Fruit fly (Drosophila melanogaster) whole organism, wandering third instar larva: ENCODE results near the gene CG4995.

Experiments used
- Abd-B ChIP-seq: fragments of >200 bp; optimal IDR thresholded peaks from 2 replicates; lab custom pipeline; 2017; ENCODE audit warnings: missing biosample characterization, missing genetic modification characterization
- GATAd ChIP-seq: sonication (Bioruptor generic); optimal IDR thresholded peaks from 2 replicates; lab custom pipeline; 2016; ENCODE audit warnings: missing biosample characterization, missing genetic modification characterization
- Jra ChIP-seq: sonication (Bioruptor generic); optimal IDR thresholded peaks from 2 replicates; lab custom pipeline; 2016; ENCODE audit warnings: missing biosample characterization, missing genetic modification characterization
- ey ChIP-seq: fragments of 200-800 bp; sonication (Bioruptor generic); optimal IDR thresholded peaks from 2 replicates; lab custom pipeline; 2016; ENCODE audit warnings: missing biosample characterization, missing genetic modification characterization
- foxo ChIP-seq, 2 experiments: fragments of 200-800 bp; sonication (Bioruptor generic); optimal IDR thresholded peaks; 2 replicates in 1 of 2; 3 replicates in 1 of 2; lab custom pipeline; 2016 to 2017; ENCODE audit warnings: missing biosample characterization in 2 of 2, missing genetic modification characterization in 2 of 2
- lola ChIP-seq: fragments of >200 bp; optimal IDR thresholded peaks from 2 replicates; lab custom pipeline; 2017; ENCODE audit warnings: missing biosample characterization, missing genetic modification characterization
- pan ChIP-seq: fragments of >200 bp; optimal IDR thresholded peaks from 2 replicates; lab custom pipeline; 2017
- sv ChIP-seq: fragments of 200-800 bp; sonication (Bioruptor generic); optimal IDR thresholded peaks from 3 replicates; lab custom pipeline; 2016; ENCODE audit warnings: missing biosample characterization, missing genetic modification characterization
- tai ChIP-seq: sonication (Bioruptor generic); optimal IDR thresholded peaks from 2 replicates; lab custom pipeline; 2016; ENCODE audit warnings: missing biosample characterization, missing genetic modification characterization
- usp ChIP-seq: fragments of >200 bp; optimal IDR thresholded peaks from 2 replicates; lab custom pipeline; 2017; ENCODE audit warnings: missing biosample characterization, missing genetic modification characterization

DNA sequence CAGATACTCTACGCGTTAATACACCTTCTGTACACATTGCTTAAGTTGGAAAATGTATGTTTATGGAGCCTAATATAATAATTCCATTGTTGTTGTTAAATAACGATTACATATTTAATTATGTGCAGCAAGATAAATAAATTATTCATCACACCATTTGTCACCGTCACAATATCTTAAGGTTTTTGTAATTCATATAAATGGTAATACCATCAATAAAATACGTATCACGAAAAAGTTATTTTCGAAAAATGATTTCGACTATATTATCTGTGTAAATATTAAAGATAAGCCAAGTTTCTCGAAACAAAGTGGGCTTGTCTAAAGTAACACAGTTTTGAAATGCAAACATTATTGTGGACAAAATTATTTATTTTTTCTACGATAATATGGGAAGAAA lies at the start of gene CG4995:
- no peak for TF ChIP-seq foxo (GFP tag; optimal IDR thresholded peaks at IDR 0.05; lab: Kevin White, UChicago)
- TF ChIP-seq GATAd, result no peak
- TF ChIP-seq Abd-B, result no peak
- no peak for TF ChIP-seq ey (GFP tag; lab: Kevin White, UChicago)
- TF ChIP-seq lola, result no peak
- no peak for TF ChIP-seq pan
- TF ChIP-seq sv, result no peak
- TF ChIP-seq usp (GFP tag; lab: Kevin White, UChicago), result no peak
- no peak for TF ChIP-seq tai (GFP tag; lab: Kevin White, UChicago)
- TF ChIP-seq Jra (GFP tag; lab: Kevin White, UChicago), result no peak
